Fruit fly (Drosophila melanogaster) whole organism, wandering third instar larva: ENCODE results near the gene CG15210.

Experiments used
- Hr78 ChIP-seq: fragments of >200 bp; optimal IDR thresholded peaks from 2 replicates; lab custom pipeline; 2017; ENCODE audit warnings: missing biosample characterization, missing genetic modification characterization
- jim ChIP-seq: fragments of 175-275, 200-325 bp; sonication (Bioruptor generic); optimal IDR thresholded peaks from 2 replicates; lab custom pipeline; 2016; ENCODE audit warnings: missing biosample characterization, mild to moderate bottlenecking, missing genetic modification characterization

DNA sequence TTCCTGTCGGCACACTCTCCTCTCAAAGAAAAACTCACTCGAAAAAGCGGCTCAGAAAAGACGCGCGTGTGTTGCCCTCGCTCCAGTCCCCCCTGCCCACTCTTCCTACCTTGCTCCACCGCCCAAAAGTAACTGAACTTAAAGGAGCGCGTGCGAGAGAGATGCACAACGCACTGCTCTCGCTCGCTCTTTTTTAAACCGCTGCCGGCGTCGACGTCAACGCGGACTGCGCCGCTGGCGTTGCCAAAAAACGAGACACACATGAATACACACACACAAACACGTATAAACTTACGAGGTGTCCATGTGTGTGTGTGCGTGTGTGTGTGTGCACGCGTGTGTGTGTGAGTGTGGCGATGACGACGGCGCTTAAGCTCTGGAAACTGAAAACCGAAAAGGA, 22.2 kb upstream of the CG15210 start:
- TF ChIP-seq Hr78 (GFP tag; lab: Kevin White, UChicago) (no peak), jim (GFP tag; lab: Kevin White, UChicago) (no peak)
